Worm (Caenorhabditis elegans) whole organism, L2 larva: ENCODE measurements around the gene aldo-1.

Source experiments
- ama-1 ChIP-seq: fragments of 150-350 bp; optimal IDR thresholded peaks from 2 replicates; lab custom pipeline; 2018; ENCODE audit warnings: inconsistent platforms
- snpc-4 ChIP-seq: fragments of 150-350 bp; optimal IDR thresholded peaks from 2 replicates; lab custom pipeline; 2014; ENCODE audit warnings: missing biosample characterization, missing genetic modification characterization

DNA sequence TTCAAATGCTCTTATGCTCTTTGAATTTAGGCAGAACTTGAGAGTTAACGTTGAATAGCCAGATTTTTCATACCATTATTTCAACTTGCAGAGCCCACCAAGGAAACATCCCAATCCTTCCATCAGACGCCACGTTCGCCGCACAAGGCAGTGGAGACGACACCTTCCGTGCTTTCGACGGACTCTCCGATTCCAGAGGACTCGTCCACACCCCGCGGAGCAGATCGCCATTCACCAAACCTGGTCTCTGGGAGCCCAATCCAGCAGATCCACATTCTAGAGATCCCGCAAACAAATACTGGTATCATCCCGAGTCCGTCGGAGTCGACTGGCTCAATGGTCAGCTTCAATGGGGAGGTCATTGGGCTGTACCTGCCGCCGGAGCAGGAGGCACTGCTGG lies 15.3 kb upstream of the aldo-1 start:
- TF ChIP-seq ama-1 (lab: Kevin White, UChicago) (no peak), snpc-4 (no peak)
